Worm (Caenorhabditis elegans) whole organism, L3 larva: ENCODE data around the gene srg-27.

Experiments
- R02D3.7 ChIP-seq: fragments of 150-350 bp; optimal IDR thresholded peaks from 2 replicates; lab custom pipeline; 2014; ENCODE audit warnings: missing biosample characterization, missing genetic modification characterization
- ceh-82 ChIP-seq: fragments of 150-350 bp; optimal IDR thresholded peaks from 2 replicates; lab custom pipeline; 2014; ENCODE audit warnings: missing biosample characterization, missing genetic modification characterization
- lin-15B ChIP-seq: fragments of 150-350 bp; optimal IDR thresholded peaks from 2 replicates; lab custom pipeline; 2014; ENCODE audit warnings: missing biosample characterization, missing genetic modification characterization
- pqm-1 ChIP-seq: fragments of 150-350 bp; optimal IDR thresholded peaks from 2 replicates; lab custom pipeline; 2017; ENCODE audit warnings: missing biosample characterization, missing genetic modification characterization, inconsistent platforms
- sea-2 ChIP-seq: fragments of 150-350 bp; sonication (generic microtip); optimal IDR thresholded peaks from 4 replicates; lab custom pipeline; 2014; ENCODE audit warnings: missing biosample characterization, missing genetic modification reagents, missing genetic modification characterization

- no peak for TF ChIP-seq ceh-82 (tag; lab: Kevin White, UChicago)
- TF ChIP-seq pqm-1 (tag; lab: Kevin White, UChicago) = no peak
- TF ChIP-seq R02D3.7 (tag; lab: Kevin White, UChicago) = no peak
- TF ChIP-seq sea-2 (GFP tag; lab: Kevin White, UChicago) = no peak
- TF ChIP-seq lin-15B (tag; lab: Kevin White, UChicago) = no peak
Observed at ce11 chrV:5324566-5324965, 15.0 kb upstream of the srg-27 start, which contains the start of gene ceh-33.
